Worm (Caenorhabditis elegans) whole organism, early embryonic: ENCODE data around the gene irld-45.

Experiments
- B0310.2 ChIP-seq: sonication (generic microtip); optimal IDR thresholded peaks from 2 replicates; lab custom pipeline; 2016; ENCODE audit warnings: mild to moderate bottlenecking, missing genetic modification characterization, missing compliant biosample characterization
- F13C5.2 ChIP-seq: sonication (generic microtip); optimal IDR thresholded peaks from 2 replicates; lab custom pipeline; 2017; ENCODE audit warnings: mild to moderate bottlenecking, missing genetic modification characterization, inconsistent platforms, missing compliant biosample characterization
- aly-1 ChIP-seq: sonication (generic microtip); optimal IDR thresholded peaks from 2 replicates; lab custom pipeline; 2016; ENCODE audit warnings: missing genetic modification characterization, missing compliant biosample characterization
- ama-1 ChIP-seq: fragments of 150-350 bp; optimal IDR thresholded peaks from 2 replicates; lab custom pipeline; 2014
- ceh-13 ChIP-seq: fragments of 200-800 bp; sonication (Bioruptor generic); optimal IDR thresholded peaks from 2 replicates; lab custom pipeline; 2018; ENCODE audit warnings: mild to moderate bottlenecking, missing genetic modification characterization, missing compliant biosample characterization
- ceh-36 ChIP-seq: sonication (generic microtip); optimal IDR thresholded peaks from 2 replicates; lab custom pipeline; 2016; ENCODE audit warnings: missing genetic modification characterization, inconsistent platforms, missing compliant biosample characterization
- ets-7 ChIP-seq: sonication (generic microtip); optimal IDR thresholded peaks from 2 replicates; lab custom pipeline; 2016; ENCODE audit warnings: missing genotype, missing genetic modification characterization, missing compliant biosample characterization
- flt-1 ChIP-seq: fragments of 200-800 bp; sonication (Bioruptor generic); IDR thresholded peaks from 2 replicates; pipeline ENCODE4 v1.3.6; 2022; ENCODE audit warnings: missing genetic modification characterization, missing compliant biosample characterization
- hmbx-1 ChIP-seq: sonication (generic microtip); optimal IDR thresholded peaks from 2 replicates; lab custom pipeline; 2016; ENCODE audit warnings: mild to moderate bottlenecking, missing genetic modification characterization, missing compliant biosample characterization
- hmg-4 ChIP-seq: fragments of 200-800 bp; sonication (Bioruptor generic); optimal IDR thresholded peaks from 2 replicates; lab custom pipeline; 2018; ENCODE audit warnings: mild to moderate bottlenecking, missing genetic modification characterization, missing compliant biosample characterization
- hnd-1 ChIP-seq: sonication (generic microtip); optimal IDR thresholded peaks from 2 replicates; lab custom pipeline; 2016; ENCODE audit warnings: missing genetic modification characterization, missing compliant biosample characterization
- pes-1 ChIP-seq: fragments of 200-800 bp; sonication (Bioruptor generic); IDR thresholded peaks from 2 replicates; pipeline ENCODE4 v1.3.6; 2022; ENCODE audit warnings: missing genetic modification reagents, missing genetic modification characterization, missing compliant biosample characterization
- scrt-1 ChIP-seq: fragments of 200-800 bp; sonication (Bioruptor generic); IDR thresholded peaks from 2 replicates; pipeline ENCODE4 v1.3.6; 2022; ENCODE audit warnings: missing genetic modification characterization, missing compliant biosample characterization
- sea-1 ChIP-seq: fragments of 200-800 bp; sonication (Bioruptor generic); conservative IDR thresholded peaks from 2 replicates; pipeline ENCODE4 v1.3.6; 2022; ENCODE audit warnings: missing genetic modification characterization, missing compliant biosample characterization
- tbx-11 ChIP-seq: fragments of 200-800 bp; sonication (Bioruptor generic); IDR thresholded peaks from 2 replicates; pipeline ENCODE4 v1.3.6; 2022; ENCODE audit warnings: missing genetic modification characterization, missing compliant biosample characterization
- tbx-37 ChIP-seq: fragments of 200-800 bp; sonication (Bioruptor generic); conservative IDR thresholded peaks from 2 replicates; pipeline ENCODE4 v1.3.6; 2022; ENCODE audit warnings: missing genetic modification reagents, missing genetic modification characterization, missing compliant biosample characterization
- tra-4 ChIP-seq: sonication (generic microtip); optimal IDR thresholded peaks from 2 replicates; lab custom pipeline; 2017; ENCODE audit warnings: missing genetic modification characterization, missing compliant biosample characterization

irld-45 gene

ce11 chrV:1654845-1655244, 6.7 kb downstream of the irld-45 start, which contains the start of gene irld-11:
Gene irld-11, plus strand, starts transcription at chrV:1655145.
- TF ChIP-seq ets-7 (tag; lab: Kevin White, UChicago): no peak
- TF ChIP-seq ceh-36 (tag; lab: Kevin White, UChicago): no peak
- TF ChIP-seq aly-1: no peak
- TF ChIP-seq tbx-37: no peak
- TF ChIP-seq tbx-11 (GFP tag; lab: Robert Waterston, UW): no peak
- no peak for TF ChIP-seq pes-1 (GFP tag; lab: Robert Waterston, UW)
- TF ChIP-seq scrt-1 (GFP tag; lab: Robert Waterston, UW): no peak
- TF ChIP-seq hmbx-1: no peak
- no peak for TF ChIP-seq hnd-1 (tag; lab: Kevin White, UChicago)
- TF ChIP-seq B0310.2 (tag; lab: Kevin White, UChicago): no peak
- no peak for TF ChIP-seq tra-4
- TF ChIP-seq flt-1 (GFP tag; lab: Robert Waterston, UW): no peak
- no peak for TF ChIP-seq ama-1 (lab: Kevin White, UChicago)
- TF ChIP-seq hmg-4 (GFP tag; lab: Kevin White, UChicago): no peak
- TF ChIP-seq F13C5.2 (tag; lab: Kevin White, UChicago): no peak
- no peak for TF ChIP-seq ceh-13 (GFP tag; lab: Kevin White, UChicago)
- TF ChIP-seq sea-1 (GFP tag; lab: Robert Waterston, UW): no peak

ce11 chrV:1662270-1662669, 14.2 kb downstream of the irld-45 start, which contains the start of gene irld-40:
Gene irld-40, plus strand, starts transcription at chrV:1662570.
- TF ChIP-seq hnd-1 (tag; lab: Kevin White, UChicago) (no peak), ceh-36 (tag; lab: Kevin White, UChicago) (no peak), scrt-1 (GFP tag; lab: Robert Waterston, UW) (no peak), flt-1 (GFP tag; lab: Robert Waterston, UW) (no peak), F13C5.2 (tag; lab: Kevin White, UChicago) (no peak), pes-1 (GFP tag; lab: Robert Waterston, UW) (no peak), ama-1 (lab: Kevin White, UChicago) (no peak), sea-1 (GFP tag; lab: Robert Waterston, UW) (no peak), hmbx-1 (no peak), B0310.2 (tag; lab: Kevin White, UChicago) (no peak), aly-1 (no peak), hmg-4 (GFP tag; lab: Kevin White, UChicago) (no peak), tbx-11 (GFP tag; lab: Robert Waterston, UW) (no peak), tra-4 (no peak), tbx-37 (no peak)

- TF ChIP-seq flt-1 (GFP tag; lab: Robert Waterston, UW): no peak
- TF ChIP-seq pes-1 (GFP tag; lab: Robert Waterston, UW): no peak
- no peak for TF ChIP-seq ceh-13 (GFP tag; lab: Kevin White, UChicago)
- no peak for TF ChIP-seq ama-1 (lab: Kevin White, UChicago)
- no peak for TF ChIP-seq tra-4
- no peak for TF ChIP-seq hmbx-1
- no peak for TF ChIP-seq F13C5.2 (tag; lab: Kevin White, UChicago)
- no peak for TF ChIP-seq ets-7 (tag; lab: Kevin White, UChicago)
- TF ChIP-seq tbx-37: no peak
- TF ChIP-seq scrt-1 (GFP tag; lab: Robert Waterston, UW): no peak
- TF ChIP-seq tbx-11 (GFP tag; lab: Robert Waterston, UW): no peak
These were observed 16.8 kb downstream of the irld-45 start, which contains the start of gene K04F1.9 for ce11 chrV:1664921-1665320. Gene K04F1.9, plus strand, starts transcription at chrV:1665221.

- TF ChIP-seq ceh-13 (GFP tag; lab: Kevin White, UChicago): no peak
- no peak for TF ChIP-seq tra-4
- TF ChIP-seq hmbx-1: no peak
- no peak for TF ChIP-seq aly-1
- no peak for TF ChIP-seq ceh-36 (tag; lab: Kevin White, UChicago)
- TF ChIP-seq tbx-37: no peak
- TF ChIP-seq ets-7 (tag; lab: Kevin White, UChicago): no peak
- no peak for TF ChIP-seq hnd-1 (tag; lab: Kevin White, UChicago)
- no peak for TF ChIP-seq sea-1 (GFP tag; lab: Robert Waterston, UW)
- no peak for TF ChIP-seq ama-1 (lab: Kevin White, UChicago)
These were observed 18.8 kb downstream of the irld-45 start, which contains the start of gene K04F1.8 for ce11 chrV:1666904-1667303. Gene K04F1.8, plus strand, starts transcription at chrV:1667204.

DNA sequence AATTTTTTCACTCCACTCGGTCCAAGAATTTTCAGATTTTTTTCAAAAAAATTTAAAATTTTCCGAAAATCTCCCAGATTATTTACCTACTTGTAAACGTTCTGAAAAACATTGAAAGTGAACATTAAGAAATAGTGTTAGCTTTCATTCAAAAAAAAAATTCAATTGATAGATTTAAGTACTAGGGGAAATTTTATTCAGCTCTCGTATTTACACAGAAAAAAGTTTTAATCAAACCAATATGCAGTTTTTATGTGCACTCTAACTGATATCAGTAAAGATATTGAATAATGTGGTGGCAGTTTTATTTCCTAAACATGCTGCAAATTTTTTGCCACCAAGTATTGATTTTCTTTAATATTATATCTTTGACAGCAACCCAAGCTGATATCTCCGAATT, 20.1 kb downstream of the irld-45 start, which contains the start of gene irld-42:
TSS of gene irld-42 (plus strand) at position 301 of the 400 bp plus-strand sequence.
- no peak for TF ChIP-seq ceh-13 (GFP tag; lab: Kevin White, UChicago)
- no peak for TF ChIP-seq tbx-37
- no peak for TF ChIP-seq ama-1 (lab: Kevin White, UChicago)
- no peak for TF ChIP-seq sea-1 (GFP tag; lab: Robert Waterston, UW)
- TF ChIP-seq hmbx-1: no peak
- TF ChIP-seq F13C5.2 (tag; lab: Kevin White, UChicago): no peak
- TF ChIP-seq ceh-36 (tag; lab: Kevin White, UChicago): no peak
- TF ChIP-seq hmg-4 (GFP tag; lab: Kevin White, UChicago): no peak
- TF ChIP-seq flt-1 (GFP tag; lab: Robert Waterston, UW): no peak
- no peak for TF ChIP-seq hnd-1 (tag; lab: Kevin White, UChicago)
- no peak for TF ChIP-seq aly-1
- TF ChIP-seq ets-7 (tag; lab: Kevin White, UChicago): no peak
- TF ChIP-seq tra-4: no peak

DNA sequence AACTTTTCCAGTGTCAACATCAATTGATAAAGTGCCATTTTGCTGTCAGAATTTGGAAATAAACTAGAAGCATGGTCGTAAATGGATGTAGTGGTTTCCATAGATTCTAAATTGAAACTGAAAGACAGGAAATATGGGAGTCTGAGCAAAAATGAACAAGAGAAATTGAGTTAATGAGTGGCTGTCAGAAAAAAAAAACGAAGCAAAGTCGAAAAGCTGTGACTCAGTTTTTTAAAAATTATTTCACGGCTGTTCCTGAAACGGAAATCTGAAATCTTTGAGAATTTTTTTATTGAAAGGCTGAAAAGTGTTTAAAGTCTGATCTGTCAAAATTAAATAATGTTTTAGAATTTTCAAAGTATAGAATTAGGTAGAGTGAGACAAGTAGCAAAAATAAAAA, 30.1 kb downstream of the irld-45 start, which contains the start of gene srw-98:
TSS of gene srw-98 (minus strand) at position 101 of the 400 bp plus-strand sequence.
- TF ChIP-seq aly-1 (no peak), tbx-37 (no peak), ceh-36 (tag; lab: Kevin White, UChicago) (no peak), hmg-4 (GFP tag; lab: Kevin White, UChicago) (no peak), ama-1 (lab: Kevin White, UChicago) (no peak), tra-4 (no peak), hmbx-1 (no peak), ets-7 (tag; lab: Kevin White, UChicago) (no peak), sea-1 (GFP tag; lab: Robert Waterston, UW) (no peak), F13C5.2 (tag; lab: Kevin White, UChicago) (no peak), hnd-1 (tag; lab: Kevin White, UChicago) (no peak), pes-1 (GFP tag; lab: Robert Waterston, UW) (no peak), B0310.2 (tag; lab: Kevin White, UChicago) (no peak), scrt-1 (GFP tag; lab: Robert Waterston, UW) (no peak), flt-1 (GFP tag; lab: Robert Waterston, UW) (no peak)

- no peak for TF ChIP-seq B0310.2 (tag; lab: Kevin White, UChicago)
- no peak for TF ChIP-seq scrt-1 (GFP tag; lab: Robert Waterston, UW)
- TF ChIP-seq pes-1 (GFP tag; lab: Robert Waterston, UW): no peak
- TF ChIP-seq tbx-11 (GFP tag; lab: Robert Waterston, UW): no peak
These were observed 32.7 kb downstream of the irld-45 start, which contains the start of gene srw-91 for ce11 chrV:1680770-1681169. Gene srw-91, minus strand, starts transcription at chrV:1680870.
